Worm (Caenorhabditis elegans) whole organism, dauer: Measurements from ENCODE around the gene sos-1.

Source experiments
- unc-62 ChIP-seq: sonication (generic microtip); optimal IDR thresholded peaks from 2 replicates; lab custom pipeline; 2017; ENCODE audit warnings: missing biosample characterization, missing genetic modification reagents, missing genetic modification characterization

The sos-1 gene

DNA sequence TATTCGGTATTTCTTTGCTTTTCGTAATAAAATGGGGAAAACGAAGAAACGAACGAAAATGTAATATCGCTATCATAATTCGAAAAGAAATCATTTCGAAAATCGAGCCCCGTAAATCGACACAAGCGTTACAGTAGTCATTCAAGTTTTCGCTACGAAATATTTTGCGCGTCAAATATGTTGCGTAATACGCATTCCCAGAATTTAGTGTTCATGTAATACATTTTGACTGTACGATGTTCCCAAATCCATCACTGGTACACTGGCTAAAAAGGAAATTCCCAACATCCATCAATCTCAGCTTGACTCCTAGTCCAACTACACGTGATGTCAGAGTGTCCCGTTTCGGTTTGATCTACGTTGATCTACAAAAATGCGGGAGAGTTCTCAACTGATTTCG is 21.2 kb downstream of the sos-1 start:
- no peak for TF ChIP-seq unc-62 (GFP tag; lab: Kevin White, UChicago)

DNA sequence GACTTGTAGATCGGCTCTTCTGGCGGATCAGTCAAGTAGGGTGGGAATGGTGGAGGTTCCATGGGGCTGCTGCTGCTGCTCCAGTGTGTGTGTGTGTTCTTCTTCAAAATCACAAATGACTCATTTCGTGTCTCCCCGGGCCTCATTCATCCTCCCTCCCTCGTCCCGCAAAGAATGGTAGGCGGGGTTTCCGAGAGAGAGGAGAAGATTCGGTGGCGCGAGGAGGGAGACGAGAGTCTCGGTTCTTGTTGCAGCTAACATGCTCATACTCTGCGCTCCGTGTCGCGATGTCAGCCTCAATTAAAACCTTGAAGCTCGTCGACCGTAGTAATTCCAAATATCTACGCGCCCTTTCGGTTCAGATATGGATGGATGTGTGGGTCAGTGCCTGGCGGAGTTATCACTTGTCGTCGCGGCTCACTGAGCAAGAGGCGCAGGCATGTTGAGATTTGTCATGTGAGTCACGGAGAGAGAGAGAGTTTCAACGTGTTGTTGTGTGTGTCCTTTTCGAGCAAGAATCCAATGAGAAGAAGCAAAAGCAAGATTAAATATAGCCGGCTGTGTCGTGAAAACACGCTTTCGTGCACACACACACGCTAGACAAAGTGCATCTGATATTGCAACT is 22.2 kb downstream of the sos-1 start:
- TF ChIP-seq unc-62 (GFP tag; lab: Kevin White, UChicago), result no peak

DNA sequence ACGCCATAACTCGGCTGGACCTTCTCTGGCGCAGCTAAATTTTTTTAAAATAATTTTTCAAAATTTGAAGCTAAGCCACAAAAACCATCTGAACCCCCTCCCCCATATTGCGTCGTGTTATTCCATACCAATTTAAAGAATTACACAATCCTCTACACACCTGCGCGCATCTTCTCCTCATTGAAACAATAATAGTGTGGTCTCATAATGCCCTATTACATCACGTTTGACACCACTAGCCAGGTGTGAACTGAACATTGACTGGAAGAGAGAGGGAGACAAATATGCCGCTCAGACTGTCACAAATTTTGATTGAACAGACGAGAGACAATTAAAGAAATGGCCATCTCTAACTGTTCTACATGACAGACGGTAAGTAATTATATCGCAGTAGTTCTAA is 23.6 kb downstream of the sos-1 start:
- no peak for TF ChIP-seq unc-62 (GFP tag; lab: Kevin White, UChicago)

DNA sequence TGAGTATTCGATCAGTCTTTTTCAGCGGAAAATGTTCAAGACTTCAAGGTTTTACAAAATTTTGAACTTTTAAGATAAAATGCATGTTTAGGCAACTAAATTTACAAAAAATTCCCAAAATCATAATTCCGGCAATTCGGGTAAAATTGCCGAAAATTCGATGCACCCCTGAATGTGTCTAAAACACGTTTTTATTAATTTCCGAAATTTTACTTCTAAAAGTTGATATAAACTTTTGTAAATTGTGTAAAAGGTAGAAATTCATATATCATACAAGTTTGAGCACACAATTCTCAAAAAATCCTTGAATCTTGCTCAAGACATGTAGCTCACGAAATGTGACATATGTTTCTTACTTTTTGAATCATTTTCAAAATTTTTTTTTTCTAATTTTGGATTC is 24.0 kb downstream of the sos-1 start:
- no peak for TF ChIP-seq unc-62 (GFP tag; lab: Kevin White, UChicago)

DNA sequence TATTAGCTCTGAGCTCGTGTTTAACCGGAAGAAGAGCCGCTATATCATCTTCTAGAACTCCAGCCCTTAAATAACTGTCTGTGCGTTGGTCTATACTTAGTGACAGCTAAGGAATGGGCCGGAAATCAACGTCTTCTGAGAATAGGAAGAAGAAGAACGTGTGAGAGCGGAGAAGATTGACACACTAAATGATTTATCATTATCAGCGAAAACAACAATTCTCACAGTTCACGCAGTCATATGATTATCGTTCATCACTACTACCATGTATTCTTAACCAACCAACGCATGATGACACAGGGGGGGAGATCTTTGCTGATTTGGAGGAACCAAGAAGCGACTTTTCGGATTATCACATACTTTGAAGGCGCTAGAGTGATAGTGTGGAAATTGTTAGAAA is 24.8 kb downstream of the sos-1 start:
- no peak for TF ChIP-seq unc-62 (GFP tag; lab: Kevin White, UChicago)

DNA sequence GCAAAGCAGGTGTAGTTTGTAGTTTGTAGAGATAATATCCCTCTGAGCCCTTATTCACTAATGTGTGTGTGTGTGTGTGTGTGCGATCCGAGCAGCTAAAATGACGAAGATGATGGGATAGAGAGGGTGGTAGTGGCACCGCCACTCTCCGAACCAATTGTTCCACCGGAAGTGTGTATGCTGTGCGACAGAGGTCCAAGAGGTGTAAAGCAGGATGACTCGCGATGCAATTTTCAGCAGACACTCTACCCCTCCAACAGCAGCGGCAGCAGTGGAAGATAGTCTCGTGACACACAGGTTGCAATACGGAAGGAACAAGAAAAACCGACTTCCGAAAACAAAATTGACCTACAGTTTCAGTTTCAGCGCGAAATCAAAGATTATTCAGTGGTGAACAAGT is 25.2 kb downstream of the sos-1 start:
- TF ChIP-seq unc-62 (GFP tag; lab: Kevin White, UChicago), result no peak

DNA sequence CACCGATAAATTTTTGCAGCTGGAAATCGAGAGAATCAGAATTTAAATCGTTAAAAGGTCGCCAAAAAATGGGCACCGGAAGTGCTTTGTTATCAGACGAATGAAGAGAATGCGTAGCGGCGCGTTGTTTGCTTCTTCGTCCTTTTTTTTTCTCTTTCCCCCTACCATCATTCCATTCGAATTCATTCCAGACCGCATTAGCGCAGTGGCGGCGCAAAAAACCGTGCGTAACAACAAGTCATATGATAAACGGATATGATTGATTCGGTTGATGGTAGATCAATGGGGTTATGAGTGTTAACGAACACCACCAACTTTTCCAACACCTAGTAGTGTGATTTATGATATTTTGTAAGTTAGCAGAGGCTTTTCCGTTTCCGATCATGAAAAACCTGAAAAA is 25.8 kb downstream of the sos-1 start:
- TF ChIP-seq unc-62 (GFP tag; lab: Kevin White, UChicago), result no peak

DNA sequence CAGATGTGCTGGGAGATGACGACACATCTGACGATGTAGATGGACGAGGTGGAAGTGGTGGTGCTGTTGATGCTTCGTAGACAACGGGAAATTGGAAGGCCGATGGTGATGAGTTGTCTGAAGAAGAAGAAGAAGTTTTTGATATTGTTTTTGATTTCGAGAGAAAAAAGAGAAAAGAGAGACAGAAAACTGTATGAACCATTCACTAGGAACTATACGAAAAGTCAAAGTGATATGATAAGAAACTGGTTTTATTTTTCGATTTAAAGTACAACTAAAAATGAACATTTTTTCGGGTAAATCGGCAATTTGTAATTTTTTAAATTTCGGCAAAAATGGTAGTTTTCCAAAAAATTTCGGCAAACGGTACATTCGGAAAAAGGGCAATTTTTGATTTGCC is 30.4 kb downstream of the sos-1 start:
- TF ChIP-seq unc-62 (GFP tag; lab: Kevin White, UChicago), result no peak

DNA sequence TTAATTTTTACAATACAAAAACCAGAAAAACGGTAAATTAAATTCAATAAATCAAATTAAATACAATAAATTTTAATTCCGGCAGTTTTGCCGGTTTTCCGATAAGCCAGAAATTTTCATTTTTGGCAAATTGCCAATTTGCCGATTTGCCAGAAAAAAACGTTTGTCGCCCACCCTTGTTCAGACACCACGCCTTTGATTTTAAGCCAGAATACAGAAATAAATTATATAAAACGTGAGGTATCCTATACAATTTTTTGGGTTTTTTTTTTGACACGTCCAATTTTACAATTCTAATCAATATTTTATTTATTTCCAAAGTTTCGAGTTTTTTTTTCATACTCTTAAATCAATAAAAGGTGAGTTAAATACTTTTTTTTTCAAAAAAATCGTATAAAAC is 36.4 kb downstream of the sos-1 start, which contains the start of gene T28F12.1:
T28F12.1 (plus strand) TSS at position 301 of the 400 bp plus-strand sequence.
- no peak for TF ChIP-seq unc-62 (GFP tag; lab: Kevin White, UChicago)

DNA sequence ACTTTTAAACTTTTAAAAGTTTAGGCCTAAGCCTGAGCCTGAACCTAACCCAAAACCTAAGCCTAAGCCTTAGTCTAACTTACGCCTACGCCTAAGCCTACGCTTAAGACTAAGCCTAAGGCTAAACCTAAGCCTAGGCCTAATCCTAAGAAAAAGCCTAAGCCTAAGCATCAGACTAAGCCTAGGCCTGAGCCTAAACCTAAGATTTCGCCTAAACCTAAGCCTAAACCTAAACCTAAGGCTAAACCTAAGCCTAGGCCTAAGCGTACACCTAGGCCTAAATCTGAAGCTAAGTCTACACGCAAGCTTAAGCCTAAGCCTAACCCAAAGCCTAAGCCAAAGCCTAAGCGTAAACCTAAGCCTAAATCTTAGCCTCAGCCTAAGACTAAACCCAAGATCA is 38.7 kb downstream of the sos-1 start:
- TF ChIP-seq unc-62 (GFP tag; lab: Kevin White, UChicago), result no peak

DNA sequence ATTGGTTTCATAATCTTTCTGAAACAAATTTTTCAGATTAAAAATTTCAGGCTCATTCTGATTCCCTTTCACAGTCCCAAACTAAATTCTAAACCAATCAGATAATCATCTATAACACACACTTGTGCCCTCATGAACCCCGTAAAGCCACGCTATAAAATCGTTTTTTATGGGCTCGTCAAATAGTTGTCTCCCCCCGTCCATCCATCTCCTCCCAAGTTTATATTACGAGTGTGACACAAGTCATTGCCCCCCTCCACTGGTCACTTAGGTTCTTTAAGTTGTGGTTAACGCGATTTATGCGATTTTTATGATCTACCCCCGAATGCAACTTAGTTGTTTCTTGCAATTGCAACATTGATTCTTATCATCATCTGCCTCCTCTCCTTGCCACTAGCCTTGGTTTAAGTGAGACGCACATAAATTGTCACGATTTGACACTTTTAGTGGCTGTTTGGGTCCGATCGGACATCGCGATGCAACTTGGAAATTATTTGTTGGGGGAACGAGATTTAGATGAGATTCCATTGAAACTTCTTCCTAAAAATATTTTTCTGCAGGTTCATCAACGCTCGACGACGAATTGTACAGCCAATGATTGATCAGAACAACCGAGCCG is 39.7 kb downstream of the sos-1 start:
- no peak for TF ChIP-seq unc-62 (GFP tag; lab: Kevin White, UChicago)

DNA sequence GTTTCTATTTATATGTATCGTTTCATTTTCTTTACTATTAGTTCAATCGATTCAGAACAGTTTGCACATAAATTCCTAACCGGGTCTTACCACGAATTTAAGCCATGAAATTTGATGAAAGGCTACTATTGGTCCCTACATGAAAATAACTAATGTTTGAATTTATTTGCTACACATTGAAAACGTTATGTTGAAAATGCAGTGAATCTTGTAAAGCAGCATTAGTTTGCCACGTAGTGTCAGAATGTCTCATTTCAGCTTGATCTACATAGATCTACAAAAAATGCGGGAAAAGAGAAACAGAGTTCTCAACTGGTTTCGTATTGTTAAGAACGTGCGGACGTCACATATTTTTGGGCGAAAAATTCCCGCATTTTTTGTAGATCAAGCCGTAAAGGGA is 40.3 kb downstream of the sos-1 start:
- no peak for TF ChIP-seq unc-62 (GFP tag; lab: Kevin White, UChicago)

DNA sequence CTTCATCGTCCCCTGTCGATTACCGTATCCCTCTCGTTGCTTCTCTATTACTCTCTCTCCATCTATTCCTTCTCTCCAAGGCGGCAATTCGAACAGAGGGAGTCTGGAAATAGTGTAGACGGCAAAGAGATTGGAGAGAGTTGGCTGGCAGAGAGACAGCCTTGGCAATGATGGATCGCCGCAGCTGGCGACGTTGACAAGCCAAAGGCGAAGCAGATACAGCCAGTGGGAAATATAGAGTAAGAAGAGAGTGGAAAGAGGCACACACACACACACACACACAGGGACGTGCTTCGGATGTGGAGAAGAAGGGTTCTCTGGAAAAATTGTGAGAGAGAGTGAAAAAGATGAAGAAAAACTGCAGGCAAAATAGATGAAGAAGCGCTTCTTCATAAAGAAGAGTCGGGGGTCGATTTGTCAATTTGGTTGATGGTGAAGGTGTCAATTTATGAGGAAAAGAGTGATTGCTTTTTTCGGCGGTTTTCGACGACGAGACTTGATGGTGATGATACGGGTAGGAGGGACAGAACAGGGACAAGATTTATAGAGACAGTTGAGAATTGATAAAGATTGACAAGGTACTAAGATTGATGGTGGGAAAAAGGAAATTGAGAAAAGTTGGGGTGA is 41.1 kb downstream of the sos-1 start:
- TF ChIP-seq unc-62 (GFP tag; lab: Kevin White, UChicago), result peak; percentile 80

DNA sequence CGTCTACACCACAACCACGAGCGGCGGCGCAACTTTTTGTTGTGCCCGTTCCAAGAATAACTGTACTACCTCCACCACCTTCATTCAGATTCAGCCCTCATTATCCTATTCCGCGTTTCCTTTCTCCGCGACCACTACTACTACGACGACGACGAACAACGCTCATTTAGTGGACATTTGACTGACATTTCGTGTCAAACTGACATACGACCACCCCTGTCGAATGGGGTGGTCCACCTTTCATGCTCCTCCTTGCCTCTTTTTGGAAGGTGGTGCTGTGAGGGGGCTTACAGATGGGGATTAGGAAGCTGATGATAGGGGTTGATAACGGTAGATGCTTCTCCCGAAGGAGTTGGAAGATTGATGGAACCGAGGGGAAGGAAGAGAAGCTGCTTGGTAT is 42.0 kb downstream of the sos-1 start:
- no peak for TF ChIP-seq unc-62 (GFP tag; lab: Kevin White, UChicago)

DNA sequence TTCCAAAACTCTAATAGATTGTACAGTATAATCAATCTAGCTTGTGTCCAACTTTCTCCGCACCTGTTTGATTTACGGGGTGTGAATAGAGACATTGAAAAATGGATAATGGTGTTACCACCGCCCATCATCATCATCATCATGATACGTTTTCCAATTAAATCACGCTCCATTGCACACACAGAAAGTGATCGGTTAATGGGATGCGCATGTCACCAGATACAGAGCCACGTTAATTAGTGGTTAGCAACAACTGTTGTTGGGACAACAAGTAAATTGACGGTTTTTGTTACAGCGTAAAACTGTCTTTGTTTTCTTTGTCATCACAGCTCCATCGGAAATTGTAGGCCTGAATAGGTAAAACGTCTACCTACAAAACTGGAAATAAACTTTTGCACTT is 42.4 kb downstream of the sos-1 start:
- no peak for TF ChIP-seq unc-62 (GFP tag; lab: Kevin White, UChicago)

DNA sequence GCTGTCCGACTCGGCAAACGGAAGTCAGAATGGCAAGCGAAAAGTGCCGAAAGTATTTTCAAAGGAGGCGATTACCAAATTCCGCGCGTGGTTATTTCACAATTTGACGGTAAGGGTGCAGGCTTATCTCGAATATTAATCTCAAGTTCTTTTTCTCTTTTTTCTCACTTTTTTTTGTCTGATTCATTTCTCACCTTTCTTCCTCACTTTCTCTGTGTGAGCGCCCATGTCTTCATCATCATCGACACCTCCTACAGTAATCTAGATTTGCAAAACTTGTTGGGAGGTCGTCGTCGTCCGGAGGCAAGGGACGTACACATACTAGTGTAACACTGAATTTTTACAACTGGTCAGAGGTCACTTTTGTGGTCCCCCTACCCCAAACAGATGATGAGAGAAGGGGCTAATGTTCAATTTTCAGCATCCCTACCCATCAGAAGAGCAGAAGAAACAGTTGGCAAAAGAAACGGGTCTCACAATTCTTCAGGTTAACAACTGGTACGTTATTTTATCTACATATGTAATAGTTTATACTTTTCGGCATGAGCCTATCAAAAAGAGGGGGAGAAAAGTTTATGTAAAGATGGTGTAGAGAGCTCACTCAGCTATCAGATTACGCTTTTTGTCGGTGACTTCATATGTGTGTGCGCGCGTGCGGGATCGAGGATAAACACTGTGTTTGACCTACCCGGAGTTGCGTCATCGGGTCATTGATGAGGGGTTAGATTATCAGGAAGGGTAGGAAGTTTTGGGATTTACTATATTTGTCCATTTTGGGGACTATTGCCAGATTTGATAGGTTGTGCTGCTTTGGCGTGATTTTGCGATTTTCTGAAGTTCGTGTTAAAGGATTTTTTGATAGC is 43.5 kb downstream of the sos-1 start:
- no peak for TF ChIP-seq unc-62 (GFP tag; lab: Kevin White, UChicago)
